Worm (Caenorhabditis elegans): ENCODE data around the gene C01G12.16.

ce11 chrIII:4164071-4164470 is 3.0 kb downstream of the C01G12.16 start, which contains the start of gene C16C10.8:
- no peak for TF ChIP-seq F13C5.2 (tag; optimal IDR thresholded peaks at IDR 0.05)
- TF ChIP-seq scrt-1 (GFP tag; IDR thresholded peaks at IDR 0.05): no peak
- no peak for TF ChIP-seq tbx-11 (GFP tag; IDR thresholded peaks at IDR 0.05)
- no peak for TF ChIP-seq ama-1 (optimal IDR thresholded peaks at IDR 0.05)
- no peak for TF ChIP-seq hmg-4 (GFP tag; optimal IDR thresholded peaks at IDR 0.05)
